Worm (Caenorhabditis elegans): Measurements from ENCODE around the gene ZK673.4.
"Not testable (repeated sequence)": the region's sequence is repeated elsewhere in the genome, so short reads cannot be mapped to it uniquely, and the experiment has no call there.

The ZK673.4 gene

DNA sequence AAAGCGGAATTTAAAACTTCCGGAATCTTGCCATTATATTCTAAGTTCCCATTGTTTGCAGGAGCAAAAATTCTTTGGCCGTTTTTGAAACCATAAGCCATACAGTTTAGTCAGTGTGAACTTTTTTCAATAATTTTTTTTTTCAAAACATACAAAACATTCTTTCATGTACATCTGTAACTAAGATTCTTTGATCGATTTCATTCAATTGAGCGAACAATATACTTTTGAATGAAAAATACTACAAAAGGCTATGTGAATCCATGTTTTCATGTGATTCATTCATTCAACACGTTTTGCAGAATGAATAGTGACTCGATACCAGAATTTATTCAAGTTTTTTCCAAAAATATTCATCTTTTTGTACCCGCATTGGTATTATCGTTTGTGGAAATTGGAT is 34.0 kb downstream of the ZK673.4 start, which contains the start of gene ZK666.15:
TSS of gene ZK666.15 (plus strand) at position 301 of the 400 bp plus-strand sequence.
- TF ChIP-seq unc-62 (GFP tag; optimal IDR thresholded peaks at IDR 0.05): no peak

- TF ChIP-seq unc-62 (GFP tag; optimal IDR thresholded peaks at IDR 0.05): no peak
These were observed 37.6 kb downstream of the ZK673.4 start, which contains the start of gene clec-61 for ce11 chrII:10490329-10490728. Gene clec-61 (minus strand): TSS chrII:10490537.

DNA sequence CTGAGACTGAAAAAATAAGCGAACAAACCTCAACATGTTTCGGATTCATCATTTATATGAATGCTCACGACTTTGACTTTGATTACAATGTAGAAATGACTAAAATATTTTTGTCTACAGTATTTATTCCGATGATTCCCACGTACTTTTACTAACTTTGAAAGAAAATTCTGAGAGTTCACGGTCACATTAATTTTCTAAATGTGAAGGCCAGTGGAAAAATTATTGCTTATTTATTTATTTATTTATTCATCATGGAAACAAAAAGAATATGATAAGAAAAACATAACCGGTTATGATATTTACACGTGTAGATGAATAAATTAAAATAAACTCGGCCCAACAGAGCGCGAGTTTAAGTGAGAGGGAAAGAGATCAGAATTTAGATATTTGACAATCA is 40.3 kb downstream of the ZK673.4 start, which contains the start of gene ZK666.8:
TSS of gene ZK666.8 (minus strand) at position 101 of the 400 bp plus-strand sequence.
- not testable (repeated sequence) for TF ChIP-seq unc-62 (GFP tag; optimal IDR thresholded peaks at IDR 0.05)

ce11 chrII:10494467-10494866 is 41.7 kb downstream of the ZK673.4 start, which contains the start of gene ZK666.14:
Gene ZK666.14 (plus strand): TSS chrII:10494767.
- TF ChIP-seq unc-62 (GFP tag; optimal IDR thresholded peaks at IDR 0.05): no peak

DNA sequence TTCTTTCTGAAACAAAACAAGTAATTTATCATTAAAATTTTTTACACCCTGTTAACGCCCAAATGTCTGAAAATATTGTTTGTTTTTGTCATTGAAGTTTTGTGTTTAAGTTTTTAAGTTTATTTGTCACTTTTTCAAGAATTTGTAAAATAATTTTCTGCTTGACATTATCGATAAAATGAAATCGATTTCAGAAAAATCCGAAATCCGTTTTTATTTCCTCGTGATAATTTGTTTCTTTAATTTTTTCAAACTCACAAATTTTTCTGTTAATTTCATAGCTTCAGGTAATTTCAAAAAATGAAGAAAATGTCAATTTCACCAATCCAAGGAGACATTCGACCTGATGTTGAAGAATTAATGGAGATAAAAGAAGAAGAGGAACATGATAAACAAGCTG is 43.2 kb downstream of the ZK673.4 start, which contains the start of gene ZK666.12:
TSS of gene ZK666.12 (plus strand) at position 301 of the 400 bp plus-strand sequence.
- no peak for TF ChIP-seq unc-62 (GFP tag; optimal IDR thresholded peaks at IDR 0.05)

DNA sequence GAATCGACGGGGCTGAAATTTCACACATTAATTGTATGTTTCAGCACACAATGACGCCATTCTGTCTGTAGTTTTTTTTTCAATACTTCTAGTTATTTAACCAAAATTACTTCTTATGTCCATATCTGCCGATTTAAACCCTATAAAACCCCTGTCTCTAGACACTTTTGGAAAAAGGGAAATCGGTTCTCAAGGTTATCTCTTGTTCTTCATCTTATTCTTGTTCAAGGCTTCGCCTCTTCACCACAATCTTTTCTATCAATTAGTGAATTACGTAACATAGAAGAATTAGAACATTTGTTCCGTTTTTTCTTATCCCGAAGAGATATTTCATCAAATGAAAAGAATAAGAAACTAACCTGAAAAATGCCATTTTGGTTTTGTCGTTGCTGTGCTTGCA is 48.0 kb downstream of the ZK673.4 start:
- no peak for TF ChIP-seq unc-62 (GFP tag; optimal IDR thresholded peaks at IDR 0.05)

DNA sequence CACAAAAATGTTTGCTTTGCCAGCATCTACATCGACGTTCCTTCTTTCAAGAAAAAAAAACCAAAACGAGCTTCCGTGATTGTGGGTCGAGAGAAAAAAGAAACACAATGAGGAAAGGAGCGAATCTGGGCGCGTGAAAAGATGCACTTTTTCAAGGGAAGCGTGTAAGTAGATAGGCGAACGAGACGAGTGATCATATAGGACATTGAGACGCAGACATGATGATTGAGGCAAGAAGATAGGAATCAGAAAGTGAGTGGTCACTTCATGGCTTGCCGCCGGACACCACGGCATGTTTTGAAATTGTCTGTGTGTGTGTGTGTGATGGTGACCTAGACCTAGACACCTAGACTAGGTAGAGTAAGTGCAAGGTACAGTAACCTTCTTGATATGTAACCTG is 48.9 kb downstream of the ZK673.4 start:
- no peak for TF ChIP-seq unc-62 (GFP tag; optimal IDR thresholded peaks at IDR 0.05)

ce11 chrII:10502491-10503063 is 49.9 kb downstream of the ZK673.4 start, which contains the start of gene myrf-1:
Gene myrf-1 (minus strand): TSS chrII:10502541.
- no peak for TF ChIP-seq unc-62 (GFP tag; optimal IDR thresholded peaks at IDR 0.05)

ce11 chrII:10504729-10505128 is 52.0 kb downstream of the ZK673.4 start:
- TF ChIP-seq unc-62 (GFP tag; optimal IDR thresholded peaks at IDR 0.05): no peak
